Fruit fly (Drosophila melanogaster) whole organism, embryonic: ENCODE results near the gene Jhbp7.

Experiments
- Atf3 ChIP-seq: fragments of 200-800 bp; sonication (Bioruptor generic); optimal IDR thresholded peaks from 3 replicates; lab custom pipeline; 2016; ENCODE audit warnings: missing biosample characterization, missing genetic modification characterization
- BtbVII ChIP-seq: fragments of 200-800 bp; sonication (Bioruptor generic); optimal IDR thresholded peaks from 3 replicates; lab custom pipeline; 2017; ENCODE audit warnings: missing biosample characterization, mild to moderate bottlenecking, missing genetic modification characterization
- Bteb2 ChIP-seq: fragments of 200-800 bp; sonication (Bioruptor generic); optimal IDR thresholded peaks from 2 replicates; lab custom pipeline; 2016; ENCODE audit warnings: missing biosample characterization, missing genetic modification characterization
- CG10274 ChIP-seq: fragments of 200-800 bp; sonication (Bioruptor generic); optimal IDR thresholded peaks from 3 replicates; lab custom pipeline; 2017; ENCODE audit warnings: missing biosample characterization, mild to moderate bottlenecking, missing genetic modification characterization
- CG11504 ChIP-seq: fragments of 200-800 bp; sonication (Bioruptor generic); optimal IDR thresholded peaks from 3 replicates; lab custom pipeline; 2019; ENCODE audit warnings: missing biosample characterization, mild to moderate bottlenecking, missing genetic modification characterization, moderate library complexity
- CG11696 ChIP-seq: fragments of 200-800 bp; sonication (Bioruptor generic); IDR thresholded peaks from 2 replicates; pipeline ENCODE4 v1.3.6; 2022; ENCODE audit warnings: missing biosample characterization, missing genetic modification characterization
- CG15269 ChIP-seq: fragments of 200-800 bp; sonication (Bioruptor generic); optimal IDR thresholded peaks from 2 replicates; lab custom pipeline; 2018; ENCODE audit warnings: missing biosample characterization, mild to moderate bottlenecking, missing genetic modification characterization, moderate library complexity
- CG16863 ChIP-seq: fragments of 200-800 bp; sonication (Bioruptor generic); optimal IDR thresholded peaks from 3 replicates; lab custom pipeline; 2016; ENCODE audit warnings: missing biosample characterization, missing genetic modification characterization
- CG18599 ChIP-seq: fragments of 200-800 bp; sonication (Bioruptor generic); optimal IDR thresholded peaks from 3 replicates; lab custom pipeline; 2017; ENCODE audit warnings: missing biosample characterization, missing genetic modification characterization, mild to moderate bottlenecking, moderate library complexity, missing genetic modification reagents
- CG18619 ChIP-seq: fragments of 200-800 bp; sonication (Bioruptor generic); optimal IDR thresholded peaks from 3 replicates; lab custom pipeline; 2017; ENCODE audit warnings: missing biosample characterization, mild to moderate bottlenecking, missing genetic modification characterization
- CG2202 ChIP-seq: fragments of 200-800 bp; sonication (Bioruptor generic); optimal IDR thresholded peaks from 2 replicates; lab custom pipeline; 2018; ENCODE audit warnings: missing biosample characterization, mild to moderate bottlenecking, missing genetic modification characterization
- CG2678 ChIP-seq: fragments of 200-800 bp; sonication (Bioruptor generic); optimal IDR thresholded peaks from 3 replicates; lab custom pipeline; 2019; ENCODE audit warnings: missing biosample characterization, mild to moderate bottlenecking, missing genetic modification characterization, moderate library complexity
- CG31365 ChIP-seq: fragments of 200-800 bp; sonication (Bioruptor generic); optimal IDR thresholded peaks from 2 replicates; lab custom pipeline; 2018; ENCODE audit warnings: missing biosample characterization, mild to moderate bottlenecking, missing genetic modification characterization
- CG3847 ChIP-seq: fragments of 200-800 bp; sonication (Bioruptor generic); IDR thresholded peaks from 2 replicates; pipeline ENCODE4 v1.3.6; 2022; ENCODE audit warnings: missing biosample characterization, missing genetic modification characterization
- CG8924 ChIP-seq: fragments of 200-800 bp; optimal IDR thresholded peaks from 3 replicates; lab custom pipeline; 2019; ENCODE audit warnings: missing biosample characterization, mild to moderate bottlenecking, missing genetic modification characterization, moderate library complexity
- CoRest ChIP-seq: fragments of 200-800 bp; sonication (Bioruptor generic); optimal IDR thresholded peaks from 3 replicates; lab custom pipeline; 2018; ENCODE audit warnings: missing biosample characterization, mild to moderate bottlenecking, missing genetic modification characterization, moderate library complexity
- Dad ChIP-seq: fragments of 200-800 bp; sonication (Bioruptor generic); optimal IDR thresholded peaks from 3 replicates; lab custom pipeline; 2016; ENCODE audit warnings: missing biosample characterization, missing genetic modification characterization
- Dref ChIP-seq: fragments of 200-800 bp; sonication (Bioruptor generic); IDR thresholded peaks from 2 replicates; pipeline ENCODE4 v1.3.6; 2022; ENCODE audit warnings: missing biosample characterization, missing genetic modification characterization
- Eip74EF ChIP-seq, 2 experiments: fragments of 200-800 bp in 1 of 2; fragments of >200 bp in 1 of 2; sonication (Bioruptor generic) in 1 of 2; optimal IDR thresholded peaks; 2 replicates each; lab custom pipeline; 2017 to 2019; ENCODE audit warnings: missing biosample characterization in 2 of 2, missing genetic modification characterization in 2 of 2, mild to moderate bottlenecking in 1 of 2, moderate library complexity in 1 of 2
- Ets65A ChIP-seq: fragments of 200-800 bp; sonication (Bioruptor generic); peaks from one replicate; lab custom pipeline; 2016; ENCODE audit warnings: missing biosample characterization, missing genetic modification characterization
- GATAe ChIP-seq: fragments of 200-800 bp; sonication (Bioruptor generic); conservative IDR thresholded peaks from 2 replicates; pipeline ENCODE4 v1.3.6; 2022; ENCODE audit warnings: missing biosample characterization, missing genetic modification characterization
- Hand ChIP-seq: fragments of 200-800 bp; sonication (Bioruptor generic); optimal IDR thresholded peaks from 2 replicates; lab custom pipeline; 2017; ENCODE audit warnings: mild to moderate bottlenecking, missing biosample characterization, missing genetic modification reagents, missing genetic modification characterization
- HmgZ ChIP-seq: fragments of 200-800 bp; sonication (Bioruptor generic); optimal IDR thresholded peaks from 2 replicates; lab custom pipeline; 2018; ENCODE audit warnings: missing biosample characterization, mild to moderate bottlenecking, missing genetic modification characterization
- Lim3 ChIP-seq: fragments of 200-800 bp; sonication (Bioruptor generic); IDR thresholded peaks from 2 replicates; pipeline ENCODE4 v1.3.6; 2022; ENCODE audit warnings: missing biosample characterization, missing genetic modification characterization
- MBD-R2 ChIP-seq: fragments of 200-800 bp; sonication (Bioruptor generic); IDR thresholded peaks from 2 replicates; pipeline ENCODE4 v1.3.6; 2022; ENCODE audit warnings: missing biosample characterization, missing genetic modification characterization
- MESR4 ChIP-seq: fragments of 200-800 bp; sonication (Bioruptor generic); optimal IDR thresholded peaks from 2 replicates; lab custom pipeline; 2018; ENCODE audit warnings: missing biosample characterization, mild to moderate bottlenecking, missing genetic modification characterization, moderate library complexity
- Mad ChIP-seq: fragments of 200-800 bp; sonication (Bioruptor generic); optimal IDR thresholded peaks from 2 replicates; lab custom pipeline; 2016; ENCODE audit warnings: missing biosample characterization, missing genetic modification characterization
- Mes4 ChIP-seq: fragments of 200-800 bp; sonication (Bioruptor generic); optimal IDR thresholded peaks from 2 replicates; lab custom pipeline; 2016; ENCODE audit warnings: missing biosample characterization, missing genetic modification characterization
- Nf-YC ChIP-seq: fragments of 200-800 bp; optimal IDR thresholded peaks from 3 replicates; lab custom pipeline; 2019; ENCODE audit warnings: missing biosample characterization, mild to moderate bottlenecking, missing genetic modification characterization, moderate library complexity
- Oli ChIP-seq: fragments of 200-800 bp; sonication (Bioruptor generic); optimal IDR thresholded peaks from 2 replicates; lab custom pipeline; 2018; ENCODE audit warnings: missing biosample characterization, mild to moderate bottlenecking, missing genetic modification characterization, moderate library complexity
- PHDP ChIP-seq: fragments of 200-800 bp; sonication (Bioruptor generic); optimal IDR thresholded peaks from 3 replicates; lab custom pipeline; 2018; ENCODE audit warnings: missing biosample characterization, mild to moderate bottlenecking, missing genetic modification characterization, moderate library complexity
- Side ChIP-seq: fragments of 200-800 bp; sonication (Bioruptor generic); optimal IDR thresholded peaks from 2 replicates; lab custom pipeline; 2016; ENCODE audit warnings: missing biosample characterization, missing genetic modification characterization
- Stat92E ChIP-seq, 3 experiments: fragments of >200 bp in 2 of 3; fragments of 200-800 bp in 1 of 3; sonication (Bioruptor generic) in 1 of 3; optimal IDR thresholded peaks; 2 replicates each; lab custom pipeline; 2017 to 2019; ENCODE audit warnings: missing biosample characterization in 3 of 3, missing genetic modification characterization in 3 of 3, mild to moderate bottlenecking in 1 of 3, moderate library complexity in 1 of 3
- abd-A ChIP-seq: fragments of 200-800 bp; sonication (Bioruptor generic); optimal IDR thresholded peaks from 3 replicates; lab custom pipeline; 2019; ENCODE audit warnings: missing biosample characterization, mild to moderate bottlenecking, missing genetic modification characterization, moderate library complexity
- ash1 ChIP-seq: fragments of 200-800 bp; sonication (Bioruptor generic); optimal IDR thresholded peaks from 2 replicates; lab custom pipeline; 2018; ENCODE audit warnings: missing biosample characterization, mild to moderate bottlenecking, missing genetic modification characterization
- bbx ChIP-seq: fragments of 200-800 bp; sonication (Bioruptor generic); IDR thresholded peaks from 2 replicates; pipeline ENCODE4 v1.3.6; 2022; ENCODE audit warnings: missing biosample characterization, missing genetic modification characterization; ENCODE audit not compliant: partially characterized antibody
- caup ChIP-seq: fragments of 200-800 bp; sonication (Bioruptor generic); optimal IDR thresholded peaks from 3 replicates; lab custom pipeline; 2017; ENCODE audit warnings: missing biosample characterization, mild to moderate bottlenecking, missing genetic modification characterization, moderate library complexity; ENCODE audit not compliant: severe bottlenecking
- dimm ChIP-seq: fragments of 200-800 bp; sonication (Bioruptor generic); IDR thresholded peaks from 2 replicates; pipeline ENCODE4 v1.3.6; 2022; ENCODE audit warnings: missing biosample characterization, missing genetic modification characterization
- esg ChIP-seq: fragments of 200-800 bp; sonication (Bioruptor generic); conservative IDR thresholded peaks from 2 replicates; pipeline ENCODE4 v1.3.6; 2022; ENCODE audit warnings: missing biosample characterization, missing genetic modification characterization
- exex ChIP-seq: fragments of 200-800 bp; sonication (Bioruptor generic); optimal IDR thresholded peaks from 4 replicates; lab custom pipeline; 2018; ENCODE audit warnings: missing biosample characterization, mild to moderate bottlenecking, missing genetic modification characterization, moderate library complexity
- grn ChIP-seq: fragments of 200-800 bp; sonication (Bioruptor generic); optimal IDR thresholded peaks from 3 replicates; lab custom pipeline; 2017; ENCODE audit warnings: missing biosample characterization, missing genetic modification characterization
- ham ChIP-seq: fragments of 200-800 bp; sonication (Bioruptor generic); IDR thresholded peaks from 2 replicates; pipeline ENCODE4 v1.3.6; 2022; ENCODE audit warnings: missing biosample characterization, missing genetic modification characterization
- lola ChIP-seq, 3 experiments: fragments of >200 bp in 2 of 3; fragments of 200-800 bp in 1 of 3; sonication (Bioruptor generic) in 1 of 3; optimal IDR thresholded peaks; 2 replicates each; lab custom pipeline; 2017 to 2019; ENCODE audit warnings: missing biosample characterization in 3 of 3, missing genetic modification characterization in 3 of 3, mild to moderate bottlenecking in 1 of 3, moderate library complexity in 1 of 3
- pb ChIP-seq: fragments of 200-800 bp; sonication (Bioruptor generic); optimal IDR thresholded peaks from 3 replicates; lab custom pipeline; 2016; ENCODE audit warnings: missing biosample characterization, missing genetic modification characterization
- pum ChIP-seq: fragments of 200-800 bp; sonication (Bioruptor generic); optimal IDR thresholded peaks from 2 replicates; lab custom pipeline; 2016; ENCODE audit warnings: missing biosample characterization, missing genetic modification characterization
- repo ChIP-seq: fragments of 200-800 bp; sonication (Bioruptor generic); optimal IDR thresholded peaks from 2 replicates; lab custom pipeline; 2016; ENCODE audit warnings: missing biosample characterization, missing genetic modification characterization
- scrt ChIP-seq: fragments of 200-800 bp; sonication (Bioruptor generic); optimal IDR thresholded peaks from 2 replicates; lab custom pipeline; 2018; ENCODE audit warnings: missing biosample characterization, mild to moderate bottlenecking, missing genetic modification characterization, moderate library complexity
- sima ChIP-seq: fragments of 200-800 bp; sonication (Bioruptor generic); optimal IDR thresholded peaks from 2 replicates; lab custom pipeline; 2016; ENCODE audit warnings: missing biosample characterization, missing genetic modification characterization
- stc ChIP-seq: fragments of 200-800 bp; sonication (Bioruptor generic); IDR thresholded peaks from 2 replicates; pipeline ENCODE4 v1.3.6; 2022; ENCODE audit warnings: missing biosample characterization, missing genetic modification characterization
- tna ChIP-seq: fragments of 200-800 bp; sonication (Bioruptor generic); IDR thresholded peaks from 2 replicates; pipeline ENCODE4 v1.3.6; 2022; ENCODE audit warnings: missing biosample characterization, missing genetic modification characterization; ENCODE audit not compliant: partially characterized antibody
- zf30C ChIP-seq: fragments of 200-800 bp; sonication (Bioruptor generic); optimal IDR thresholded peaks from 3 replicates; lab custom pipeline; 2018; ENCODE audit warnings: missing biosample characterization, mild to moderate bottlenecking, missing genetic modification characterization

Gene Jhbp7

DNA sequence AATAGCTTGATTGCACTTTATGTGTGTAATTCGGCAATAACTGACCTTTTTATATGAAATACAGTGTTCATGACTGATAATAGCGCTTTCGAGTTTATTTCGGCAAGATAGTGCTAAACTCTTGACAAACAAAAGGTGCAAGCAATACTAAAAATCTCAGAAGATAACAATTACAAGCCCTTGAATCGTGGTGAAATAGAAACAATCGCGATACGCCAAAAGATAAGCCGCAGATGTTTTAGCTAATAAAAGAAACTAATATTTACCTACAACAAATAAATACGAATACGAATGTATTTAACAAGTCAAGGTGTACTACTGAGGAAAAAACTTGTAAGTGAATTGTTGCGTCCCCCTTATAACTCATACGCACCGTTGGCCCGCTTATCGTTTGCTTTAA is 37.9 kb downstream of the Jhbp7 start (continued):
- TF ChIP-seq pum: no peak
- TF ChIP-seq CG18619 (GFP tag; lab: Kevin White, UChicago): no peak
- TF ChIP-seq Mad (GFP tag; lab: Kevin White, UChicago): no peak
- no peak for TF ChIP-seq Stat92E (GFP tag; optimal IDR thresholded peaks at IDR 0.05; lab: Kevin White, UChicago)
- peak; percentile 71 for TF ChIP-seq PHDP (tag; lab: Kevin White, UChicago)
- TF ChIP-seq MESR4 (GFP tag; lab: Kevin White, UChicago): no peak
- 0 out of 2 replicates have a peak, but pooled peaks have one; percentile 9 for TF ChIP-seq GATAe (GFP tag; lab: Robert Waterston, UW)
- no peak for TF ChIP-seq lola (GFP tag; optimal IDR thresholded peaks at IDR 0.05; lab: Kevin White, UChicago)
- no peak for TF ChIP-seq CG16863 (GFP tag; lab: Kevin White, UChicago)
- peak; percentile 66 for TF ChIP-seq BtbVII (GFP tag; lab: Kevin White, UChicago)
- peak; percentile 27 for TF ChIP-seq CG8924 (tag; lab: Kevin White, UChicago)
- no peak for TF ChIP-seq CG3847 (GFP tag; lab: Robert Waterston, UW)
- TF ChIP-seq bbx (GFP tag; lab: Robert Waterston, UW): no peak
- TF ChIP-seq Mes4 (GFP tag; lab: Kevin White, UChicago): no peak
- no peak for TF ChIP-seq zf30C (GFP tag; lab: Kevin White, UChicago)
- no peak for TF ChIP-seq CG10274 (GFP tag; lab: Kevin White, UChicago)
- peak; percentile 68 for TF ChIP-seq CG18599
- TF ChIP-seq HmgZ: peak; percentile 46
- TF ChIP-seq esg (GFP tag; lab: Robert Waterston, UW): no peak
- TF ChIP-seq Eip74EF (GFP tag; optimal IDR thresholded peaks at IDR 0.05; lab: Kevin White, UChicago): no peak
- no peak for TF ChIP-seq Oli (tag; lab: Kevin White, UChicago)
- TF ChIP-seq MBD-R2 (GFP tag; lab: Robert Waterston, UW): no peak
- TF ChIP-seq ash1 (GFP tag; lab: Kevin White, UChicago): no peak
- TF ChIP-seq caup (GFP tag; lab: Kevin White, UChicago): peak; percentile 65
- no peak for TF ChIP-seq Bteb2 (GFP tag; lab: Kevin White, UChicago)
- peak; percentile 52 for TF ChIP-seq Hand
- peak; percentile 78 for TF ChIP-seq exex (tag; lab: Kevin White, UChicago)
- no peak for TF ChIP-seq CG2202 (tag; lab: Kevin White, UChicago)
- no peak for TF ChIP-seq stc (GFP tag; lab: Robert Waterston, UW)
- no peak for TF ChIP-seq pb (GFP tag; lab: Kevin White, UChicago)
- no peak for TF ChIP-seq Lim3 (GFP tag; lab: Robert Waterston, UW)
- peak; percentile 55 for TF ChIP-seq scrt (GFP tag; lab: Kevin White, UChicago)
- TF ChIP-seq CG31365: peak; percentile 10
- TF ChIP-seq CG11696 (GFP tag; lab: Robert Waterston, UW): no peak
- TF ChIP-seq tna (GFP tag; lab: Robert Waterston, UW): no peak
- TF ChIP-seq CG15269 (tag; lab: Kevin White, UChicago): peak; percentile 55
- no peak for TF ChIP-seq Dref (GFP tag; lab: Robert Waterston, UW)
- TF ChIP-seq Side: no peak
- TF ChIP-seq Ets65A (GFP tag; lab: Kevin White, UChicago): peak; percentile 29
- TF ChIP-seq repo (GFP tag; lab: Kevin White, UChicago): no peak
- no peak for TF ChIP-seq dimm
- TF ChIP-seq Atf3 (GFP tag; lab: Kevin White, UChicago): no peak
- no peak for TF ChIP-seq Dad (GFP tag; lab: Kevin White, UChicago)
- no peak for TF ChIP-seq CoRest
- no peak for TF ChIP-seq CG11504 (tag; lab: Kevin White, UChicago)
- peak; percentile 32 for TF ChIP-seq Nf-YC
- peak; percentile 65 for TF ChIP-seq CG2678 (tag; lab: Kevin White, UChicago)
- peak; percentile 19 for TF ChIP-seq grn (GFP tag; lab: Kevin White, UChicago)
- TF ChIP-seq sima (GFP tag; lab: Kevin White, UChicago): no peak
- TF ChIP-seq abd-A (tag; lab: Kevin White, UChicago): no peak
- TF ChIP-seq ham (GFP tag; lab: Robert Waterston, UW): no peak
